Worm (Caenorhabditis elegans): ENCODE measurements around the gene T19A5.3.

- TF ChIP-seq mep-1 (tag; optimal IDR thresholded peaks at IDR 0.05) (no peak), ceh-43 (GFP tag; optimal IDR thresholded peaks at IDR 0.05) (no peak), nhr-76 (tag; optimal IDR thresholded peaks at IDR 0.05) (no peak), nhr-237 (tag; optimal IDR thresholded peaks at IDR 0.05) (no peak), unc-39 (tag; optimal IDR thresholded peaks at IDR 0.05) (no peak), mls-2 (tag; optimal IDR thresholded peaks at IDR 0.05) (no peak), elt-1 (tag; optimal IDR thresholded peaks at IDR 0.05; ENCODE audit: borderline replicate concordance, insufficient read depth) (no peak), unc-62 (GFP tag; optimal IDR thresholded peaks at IDR 0.05) (no peak), sem-2 (GFP tag; optimal IDR thresholded peaks at IDR 0.05) (no peak)
These were observed 41.2 kb downstream of the T19A5.3 start, which contains the start of gene frpr-12 for ce11 chrV:8902697-8903096.

Data from whole organism, mixed stage, embryonic.